Fruit fly (Drosophila melanogaster) whole organism, embryonic: Measurements from ENCODE around the gene CG12470.
A peak's percentile ranks its signal among the peaks of the same experiment; 100 is the strongest.

ENCODE experiments used
- Blimp-1 ChIP-seq: fragments of 200-800 bp; sonication (Bioruptor generic); optimal IDR thresholded peaks from 3 replicates; lab custom pipeline; 2018; ENCODE audit warnings: missing biosample characterization, missing genetic modification characterization, mild to moderate bottlenecking, moderate library complexity, missing genetic modification reagents
- CG10267 ChIP-seq: fragments of 200-800 bp; sonication (Bioruptor generic); optimal IDR thresholded peaks from 2 replicates; lab custom pipeline; 2018; ENCODE audit warnings: missing biosample characterization, mild to moderate bottlenecking, missing genetic modification characterization, moderate library complexity
- CG12219 ChIP-seq: fragments of 200-800 bp; sonication (Bioruptor generic); optimal IDR thresholded peaks from 3 replicates; lab custom pipeline; 2018; ENCODE audit warnings: missing biosample characterization, mild to moderate bottlenecking, missing genetic modification characterization
- CG12391 ChIP-seq: fragments of 200-800 bp; sonication (Bioruptor generic); optimal IDR thresholded peaks from 3 replicates; lab custom pipeline; 2018; ENCODE audit warnings: missing biosample characterization, mild to moderate bottlenecking, missing genetic modification characterization, moderate library complexity
- CG13287 ChIP-seq: fragments of 200-800 bp; sonication (Bioruptor generic); IDR thresholded peaks from 2 replicates; pipeline ENCODE4 v1.3.6; 2022; ENCODE audit warnings: missing biosample characterization, missing genetic modification characterization; ENCODE audit not compliant: partially characterized antibody
- CG14860 ChIP-seq: fragments of 200-800 bp; sonication (Bioruptor generic); IDR thresholded peaks from 3 replicates; pipeline ENCODE4 v1.3.6; 2022; ENCODE audit warnings: missing biosample characterization, missing genetic modification characterization; ENCODE audit not compliant: partially characterized antibody
- CG18262 ChIP-seq: fragments of 200-800 bp; optimal IDR thresholded peaks from 3 replicates; lab custom pipeline; 2019; ENCODE audit warnings: missing biosample characterization, mild to moderate bottlenecking, missing genetic modification characterization, moderate library complexity
- CG2712 ChIP-seq: fragments of 200-800 bp; optimal IDR thresholded peaks from 3 replicates; lab custom pipeline; 2019; ENCODE audit warnings: missing biosample characterization, mild to moderate bottlenecking, missing genetic modification characterization, moderate library complexity
- CG30403 ChIP-seq: fragments of 200-800 bp; sonication (Bioruptor generic); optimal IDR thresholded peaks from 3 replicates; lab custom pipeline; 2016; ENCODE audit warnings: missing biosample characterization, missing genetic modification characterization
- CG31441 ChIP-seq: fragments of 200-800 bp; sonication (Bioruptor generic); IDR thresholded peaks from 2 replicates; pipeline ENCODE4 v1.3.6; 2022; ENCODE audit warnings: missing biosample characterization, missing genetic modification characterization
- CG33557 ChIP-seq: fragments of 200-800 bp; sonication (Bioruptor generic); optimal IDR thresholded peaks from 2 replicates; lab custom pipeline; 2019; ENCODE audit warnings: missing biosample characterization, mild to moderate bottlenecking, missing genetic modification characterization, moderate library complexity
- CG4707 ChIP-seq: fragments of 200-800 bp; sonication (Bioruptor generic); optimal IDR thresholded peaks from 2 replicates; lab custom pipeline; 2018; ENCODE audit warnings: missing biosample characterization, mild to moderate bottlenecking, missing genetic modification characterization, moderate library complexity
- CG5180 ChIP-seq: fragments of 200-800 bp; sonication (Bioruptor generic); optimal IDR thresholded peaks from 3 replicates; lab custom pipeline; 2017; ENCODE audit warnings: missing biosample characterization, missing genetic modification characterization, mild to moderate bottlenecking, moderate library complexity, missing genetic modification reagents
- CG7928 ChIP-seq: fragments of 200-800 bp; sonication (Bioruptor generic); optimal IDR thresholded peaks from 2 replicates; lab custom pipeline; 2017; ENCODE audit warnings: missing biosample characterization, mild to moderate bottlenecking, missing genetic modification characterization
- CG7963 ChIP-seq: fragments of 200-800 bp; sonication (Bioruptor generic); IDR thresholded peaks from 3 replicates; pipeline ENCODE4 v1.3.6; 2022; ENCODE audit warnings: missing biosample characterization, missing genetic modification characterization; ENCODE audit not compliant: partially characterized antibody
- CG9932 ChIP-seq: fragments of 200-800 bp; sonication (Bioruptor generic); IDR thresholded peaks from 2 replicates; pipeline ENCODE4 v1.3.6; 2022; ENCODE audit warnings: missing biosample characterization, missing genetic modification characterization
- D19B ChIP-seq: fragments of 200-800 bp; sonication (Bioruptor generic); optimal IDR thresholded peaks from 2 replicates; lab custom pipeline; 2017; ENCODE audit warnings: missing biosample characterization, mild to moderate bottlenecking, missing genetic modification characterization
- HLH4C ChIP-seq: fragments of 200-800 bp; sonication (Bioruptor generic); IDR thresholded peaks from 3 replicates; pipeline ENCODE4 v1.3.6; 2022; ENCODE audit warnings: missing biosample characterization, missing genetic modification characterization; ENCODE audit not compliant: partially characterized antibody
- Hr51 ChIP-seq, 2 experiments: fragments of 200-800 bp; sonication (Bioruptor generic); optimal IDR thresholded peaks; 2 replicates in 1 of 2; 3 replicates in 1 of 2; lab custom pipeline; 2016 to 2018; ENCODE audit warnings: missing biosample characterization in 2 of 2, missing genetic modification characterization in 2 of 2, mild to moderate bottlenecking in 1 of 2, moderate library complexity in 1 of 2
- MTF-1 ChIP-seq: fragments of 200-800 bp; sonication (Bioruptor generic); optimal IDR thresholded peaks from 2 replicates; lab custom pipeline; 2018; ENCODE audit warnings: missing biosample characterization, mild to moderate bottlenecking, missing genetic modification characterization, borderline replicate concordance
- Oaz ChIP-seq: fragments of 200-800 bp; sonication (Bioruptor generic); IDR thresholded peaks from 2 replicates; pipeline ENCODE4 v1.3.6; 2022; ENCODE audit warnings: missing biosample characterization, missing genetic modification characterization
- Oli ChIP-seq: fragments of 200-800 bp; sonication (Bioruptor generic); optimal IDR thresholded peaks from 2 replicates; lab custom pipeline; 2018; ENCODE audit warnings: missing biosample characterization, mild to moderate bottlenecking, missing genetic modification characterization, moderate library complexity
- Optix ChIP-seq: fragments of 200-800 bp; sonication (Bioruptor generic); IDR thresholded peaks from 3 replicates; pipeline ENCODE4 v1.3.6; 2022; ENCODE audit warnings: missing biosample characterization, missing genetic modification characterization
- ac ChIP-seq: fragments of 200-800 bp; sonication (Bioruptor generic); optimal IDR thresholded peaks from 3 replicates; lab custom pipeline; 2017; ENCODE audit warnings: missing biosample characterization, mild to moderate bottlenecking, missing genetic modification characterization
- ato ChIP-seq: fragments of 200-800 bp; sonication (Bioruptor generic); IDR thresholded peaks from 2 replicates; pipeline ENCODE4 v1.3.6; 2022; ENCODE audit warnings: missing biosample characterization, missing genetic modification characterization; ENCODE audit not compliant: partially characterized antibody
- crp ChIP-seq, 2 experiments: fragments of 200-800 bp; sonication (Bioruptor generic); optimal IDR thresholded peaks; 2 replicates in 1 of 2; 3 replicates in 1 of 2; lab custom pipeline; 2017; ENCODE audit warnings: missing biosample characterization in 2 of 2, missing genetic modification characterization in 2 of 2, mild to moderate bottlenecking in 1 of 2, moderate library complexity in 1 of 2
- dmrt99B ChIP-seq: fragments of 200-800 bp; sonication (Bioruptor generic); optimal IDR thresholded peaks from 2 replicates; lab custom pipeline; 2018; ENCODE audit warnings: missing biosample characterization, mild to moderate bottlenecking, missing genetic modification characterization, moderate library complexity
- her ChIP-seq: fragments of 200-800 bp; sonication (Bioruptor generic); optimal IDR thresholded peaks from 2 replicates; lab custom pipeline; 2016; ENCODE audit warnings: missing biosample characterization, missing genetic modification characterization
- insv ChIP-seq, 2 experiments: fragments of 200-800 bp; sonication (Bioruptor generic); optimal IDR thresholded peaks; 3 replicates each; lab custom pipeline; 2016 to 2018; ENCODE audit warnings: missing biosample characterization in 2 of 2, missing genetic modification characterization in 2 of 2
- jigr1 ChIP-seq: fragments of 200-800 bp; sonication (Bioruptor generic); IDR thresholded peaks from 3 replicates; pipeline ENCODE4 v1.3.6; 2022; ENCODE audit warnings: missing biosample characterization, missing genetic modification characterization
- jumu ChIP-seq: fragments of 200-800 bp; sonication (Bioruptor generic); optimal IDR thresholded peaks from 3 replicates; lab custom pipeline; 2016; ENCODE audit warnings: missing biosample characterization, missing genetic modification characterization
- knrl ChIP-seq: fragments of 200-800 bp; sonication (Bioruptor generic); IDR thresholded peaks from 3 replicates; pipeline ENCODE4 v1.3.6; 2022; ENCODE audit warnings: missing biosample characterization, missing genetic modification characterization; ENCODE audit not compliant: partially characterized antibody
- nau ChIP-seq: fragments of 200-800 bp; sonication (Bioruptor generic); optimal IDR thresholded peaks from 3 replicates; lab custom pipeline; 2017; ENCODE audit warnings: missing biosample characterization, mild to moderate bottlenecking, missing genetic modification characterization, missing genetic modification reagents
- nerfin-2 ChIP-seq: fragments of 200-800 bp; sonication (Bioruptor generic); IDR thresholded peaks from 2 replicates; pipeline ENCODE4 v1.3.6; 2022; ENCODE audit warnings: missing biosample characterization, missing genetic modification characterization; ENCODE audit not compliant: partially characterized antibody
- onecut ChIP-seq: fragments of 200-800 bp; sonication (Bioruptor generic); IDR thresholded peaks from 2 replicates; pipeline ENCODE4 v1.3.6; 2022; ENCODE audit warnings: missing biosample characterization, missing genetic modification characterization
- p53 ChIP-seq: fragments of 200-800 bp; sonication (Bioruptor generic); optimal IDR thresholded peaks from 2 replicates; lab custom pipeline; 2016; ENCODE audit warnings: missing biosample characterization, missing genetic modification characterization
- row ChIP-seq: fragments of 200-800 bp; sonication (Bioruptor generic); IDR thresholded peaks from 3 replicates; pipeline ENCODE4 v1.3.6; 2022; ENCODE audit warnings: missing biosample characterization, missing genetic modification characterization
- run ChIP-seq: fragments of 200-800 bp; sonication (Bioruptor generic); optimal IDR thresholded peaks from 3 replicates; lab custom pipeline; 2018; ENCODE audit warnings: missing biosample characterization, mild to moderate bottlenecking, missing genetic modification characterization
- sc ChIP-seq, 3 experiments: fragments of >200 bp in 2 of 3; fragments of 200-800 bp in 1 of 3; sonication (Bioruptor generic) in 1 of 3; optimal IDR thresholded peaks; 2 replicates in 2 of 3; 3 replicates in 1 of 3; lab custom pipeline; 2017; ENCODE audit warnings: mild to moderate bottlenecking in 1 of 3, missing biosample characterization in 1 of 3, missing genetic modification characterization in 1 of 3, missing genetic modification reagents in 1 of 3
- tna ChIP-seq: fragments of 200-800 bp; sonication (Bioruptor generic); IDR thresholded peaks from 2 replicates; pipeline ENCODE4 v1.3.6; 2022; ENCODE audit warnings: missing biosample characterization, missing genetic modification characterization; ENCODE audit not compliant: partially characterized antibody
- vvl ChIP-seq: fragments of 200-800 bp; sonication (Bioruptor generic); IDR thresholded peaks from 2 replicates; pipeline ENCODE4 v1.3.6; 2022; ENCODE audit warnings: missing biosample characterization, missing genetic modification characterization
- zfh1 ChIP-seq: fragments of 200-800 bp; sonication (Bioruptor generic); IDR thresholded peaks from 3 replicates; pipeline ENCODE4 v1.3.6; 2022; ENCODE audit warnings: missing biosample characterization, missing genetic modification characterization

CG12470 gene

dm6 chrX:311328-311727 is 3.8 kb downstream of the CG12470 start (continued):
- TF ChIP-seq jigr1 (GFP tag; lab: Robert Waterston, UW): no peak

DNA sequence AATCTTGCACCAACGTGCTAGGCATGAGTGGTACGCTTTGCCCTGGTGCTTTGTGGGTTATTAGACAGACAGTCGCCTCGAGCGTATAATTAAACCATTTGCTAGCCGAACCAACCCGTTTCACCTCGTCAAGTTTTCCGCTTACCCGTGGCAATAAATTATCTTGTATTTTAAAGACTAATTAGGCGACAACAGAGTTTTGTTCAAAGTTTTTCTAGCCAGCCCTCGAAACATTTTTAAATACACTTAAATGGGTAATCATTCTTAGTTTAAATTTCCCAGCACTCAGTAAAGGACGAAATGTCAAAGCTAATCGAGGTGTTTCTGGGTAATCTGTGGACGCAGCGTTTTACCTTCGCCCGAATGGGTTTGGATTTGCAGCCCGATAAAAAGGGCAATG is 7.3 kb downstream of the CG12470 start, which contains the start of gene Or1a:
Gene Or1a (plus strand): TSS at position 301 of the 400 bp plus-strand sequence.
- no peak for TF ChIP-seq ato
- no peak for TF ChIP-seq Oaz (GFP tag; lab: Robert Waterston, UW)
- no peak for TF ChIP-seq CG7928 (GFP tag; lab: Kevin White, UChicago)
- TF ChIP-seq CG18262 (tag; lab: Kevin White, UChicago): no peak
- TF ChIP-seq CG12219: no peak
- no peak for TF ChIP-seq vvl
- no peak for TF ChIP-seq CG13287 (GFP tag; lab: Robert Waterston, UW)
- no peak for TF ChIP-seq Hr51 (GFP tag; optimal IDR thresholded peaks at IDR 0.05; lab: Kevin White, UChicago)

DNA sequence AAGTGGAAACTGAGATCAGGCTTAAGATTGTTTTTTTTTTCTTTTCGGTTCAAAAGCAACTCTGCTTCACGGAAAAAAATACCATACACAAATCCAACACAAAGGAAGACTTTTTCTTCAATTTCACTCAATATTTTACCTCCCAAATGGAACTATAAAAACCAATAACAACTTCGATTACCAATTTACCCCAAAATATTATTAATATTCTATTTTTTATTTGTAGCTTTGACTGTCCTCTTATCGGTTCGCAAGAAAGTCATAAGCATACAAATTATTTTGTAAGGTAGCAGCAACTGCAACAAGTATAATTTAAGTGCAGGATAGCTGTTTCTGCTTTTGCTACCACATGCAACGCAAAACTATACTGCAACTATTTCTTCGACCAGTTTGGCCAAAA is 26.5 kb downstream of the CG12470 start:
- TF ChIP-seq jumu (GFP tag; lab: Kevin White, UChicago) (no peak), CG33557 (GFP tag; lab: Kevin White, UChicago) (no peak), CG2712 (tag; lab: Kevin White, UChicago) (no peak), CG4707 (GFP tag; lab: Kevin White, UChicago) (no peak), her (no peak), zfh1 (GFP tag; lab: Robert Waterston, UW) (no peak)

dm6 chrX:334624-335292 is 27.3 kb downstream of the CG12470 start:
- TF ChIP-seq p53 (GFP tag; lab: Kevin White, UChicago) (no peak), CG14860 (GFP tag; lab: Robert Waterston, UW) (peak; percentile 59; the same call in 2 of the 3 replicates), insv (GFP tag; optimal IDR thresholded peaks at IDR 0.05; lab: Kevin White, UChicago) (no peak), Optix (GFP tag; lab: Robert Waterston, UW) (no peak), HLH4C (GFP tag; lab: Robert Waterston, UW) (peak; percentile 75), CG31441 (GFP tag; lab: Robert Waterston, UW) (peak; percentile 55), ac (GFP tag; lab: Kevin White, UChicago) (no peak), CG5180 (peak; percentile 11), MTF-1 (GFP tag; lab: Kevin White, UChicago) (no peak), CG18262 (tag; lab: Kevin White, UChicago) (peak; percentile 33), Oli (tag; lab: Kevin White, UChicago) (peak; percentile 53), nerfin-2 (GFP tag; lab: Robert Waterston, UW) (peak; percentile 46), CG7963 (no peak; the same call in 2 of the 3 replicates), row (GFP tag; lab: Robert Waterston, UW) (peak; percentile 66), sc (optimal IDR thresholded peaks at IDR 0.05; lab: Kevin White, UChicago) (no peak), sc (GFP tag; optimal IDR thresholded peaks at IDR 0.05; lab: Kevin White, UChicago) (peak; percentile 67), run (no peak), tna (GFP tag; lab: Robert Waterston, UW) (peak; percentile 40; the same call in 1 of the 2 replicates), Blimp-1 (GFP tag; lab: Kevin White, UChicago) (peak; percentile 42), CG10267 (peak; percentile 27), CG9932 (GFP tag; lab: Robert Waterston, UW) (0 out of 2 replicates have a peak, but pooled peaks have one; percentile 17), knrl (GFP tag; lab: Robert Waterston, UW) (no peak), nau (GFP tag; lab: Kevin White, UChicago) (peak; percentile 9), crp (GFP tag; optimal IDR thresholded peaks at IDR 0.05; lab: Kevin White, UChicago) (peak in 1 of 2 experiments; percentile 5), D19B (GFP tag; lab: Kevin White, UChicago) (peak; percentile 81), dmrt99B (tag; lab: Kevin White, UChicago) (peak; percentile 64), onecut (0 out of 2 replicates have a peak, but pooled peaks have one; percentile 7), CG30403 (peak; percentile 43), CG12391 (peak; percentile 40)
